Fruit fly (Drosophila melanogaster) whole organism, embryonic: Measurements from ENCODE around the gene CG11695.

Experiments used
- Bdp1 ChIP-seq: fragments of 200-800 bp; sonication (Bioruptor generic); optimal IDR thresholded peaks from 3 replicates; lab custom pipeline; 2016; ENCODE audit warnings: missing biosample characterization, missing genetic modification characterization
- CG10209 ChIP-seq: fragments of 200-800 bp; sonication (Bioruptor generic); optimal IDR thresholded peaks from 3 replicates; lab custom pipeline; 2017; ENCODE audit warnings: missing biosample characterization, mild to moderate bottlenecking, missing genetic modification characterization, missing genetic modification reagents
- CG11504 ChIP-seq: fragments of 200-800 bp; sonication (Bioruptor generic); optimal IDR thresholded peaks from 3 replicates; lab custom pipeline; 2019; ENCODE audit warnings: missing biosample characterization, mild to moderate bottlenecking, missing genetic modification characterization, moderate library complexity
- CG15011 ChIP-seq: fragments of 200-800 bp; sonication (Bioruptor generic); optimal IDR thresholded peaks from 3 replicates; lab custom pipeline; 2018; ENCODE audit warnings: missing biosample characterization, mild to moderate bottlenecking, missing genetic modification characterization
- CG15073 ChIP-seq: fragments of 200-800 bp; sonication (Bioruptor generic); optimal IDR thresholded peaks from 2 replicates; lab custom pipeline; 2016; ENCODE audit warnings: missing biosample characterization, missing genetic modification characterization
- CG16815 ChIP-seq: fragments of 200-800 bp; sonication (Bioruptor generic); optimal IDR thresholded peaks from 3 replicates; lab custom pipeline; 2017; ENCODE audit warnings: missing biosample characterization, mild to moderate bottlenecking, missing genetic modification characterization
- CG17385 ChIP-seq: fragments of 200-800 bp; sonication (Bioruptor generic); optimal IDR thresholded peaks from 3 replicates; lab custom pipeline; 2018; ENCODE audit warnings: missing biosample characterization, mild to moderate bottlenecking, missing genetic modification characterization
- CG2712 ChIP-seq: fragments of 200-800 bp; optimal IDR thresholded peaks from 3 replicates; lab custom pipeline; 2019; ENCODE audit warnings: missing biosample characterization, mild to moderate bottlenecking, missing genetic modification characterization, moderate library complexity
- CG31224 ChIP-seq: fragments of 200-800 bp; sonication (Bioruptor generic); IDR thresholded peaks from 2 replicates; pipeline ENCODE4 v1.3.6; 2022; ENCODE audit warnings: missing biosample characterization, missing genetic modification characterization
- CG3281 ChIP-seq: fragments of 200-800 bp; sonication (Bioruptor generic); optimal IDR thresholded peaks from 3 replicates; lab custom pipeline; 2017; ENCODE audit warnings: missing biosample characterization, mild to moderate bottlenecking, missing genetic modification characterization
- CG3838 ChIP-seq: fragments of 200-800 bp; sonication (Bioruptor generic); optimal IDR thresholded peaks from 3 replicates; lab custom pipeline; 2016; ENCODE audit warnings: missing biosample characterization, missing genetic modification characterization
- CG6683 ChIP-seq: fragments of 200-800 bp; sonication (Bioruptor generic); optimal IDR thresholded peaks from 2 replicates; lab custom pipeline; 2017; ENCODE audit warnings: missing biosample characterization, mild to moderate bottlenecking, missing genetic modification characterization, missing genetic modification reagents
- CG6765 ChIP-seq: fragments of 200-800 bp; sonication (Bioruptor generic); optimal IDR thresholded peaks from 3 replicates; lab custom pipeline; 2017; ENCODE audit warnings: missing biosample characterization, mild to moderate bottlenecking, missing genetic modification characterization
- CG8359 ChIP-seq: fragments of 200-800 bp; sonication (Bioruptor generic); optimal IDR thresholded peaks from 2 replicates; lab custom pipeline; 2017; ENCODE audit warnings: missing biosample characterization, mild to moderate bottlenecking, missing genetic modification characterization, borderline replicate concordance
- CG9437 ChIP-seq: fragments of 200-800 bp; sonication (Bioruptor generic); optimal IDR thresholded peaks from 2 replicates; lab custom pipeline; 2018; ENCODE audit warnings: missing biosample characterization, mild to moderate bottlenecking, missing genetic modification characterization
- E2f2 ChIP-seq: fragments of 200-800 bp; sonication (Bioruptor generic); IDR thresholded peaks from 2 replicates; pipeline ENCODE4 v1.3.6; 2022; ENCODE audit warnings: missing biosample characterization, missing genetic modification characterization
- Ets65A ChIP-seq: fragments of 200-800 bp; sonication (Bioruptor generic); peaks from one replicate; lab custom pipeline; 2016; ENCODE audit warnings: missing biosample characterization, missing genetic modification characterization
- HLH3B ChIP-seq: fragments of 200-800 bp; sonication (Bioruptor generic); IDR thresholded peaks from 2 replicates; pipeline ENCODE4 v1.3.6; 2022; ENCODE audit warnings: missing biosample characterization, missing genetic modification characterization
- HmgD ChIP-seq: fragments of 200-800 bp; sonication (Bioruptor generic); optimal IDR thresholded peaks from 3 replicates; lab custom pipeline; 2016; ENCODE audit warnings: missing biosample characterization, missing genetic modification characterization
- HmgZ ChIP-seq: fragments of 200-800 bp; sonication (Bioruptor generic); optimal IDR thresholded peaks from 2 replicates; lab custom pipeline; 2018; ENCODE audit warnings: missing biosample characterization, mild to moderate bottlenecking, missing genetic modification characterization
- Hr3 ChIP-seq: fragments of 200-800 bp; sonication (Bioruptor generic); optimal IDR thresholded peaks from 3 replicates; lab custom pipeline; 2016; ENCODE audit warnings: missing biosample characterization, missing genetic modification characterization
- Hsf ChIP-seq: fragments of 200-800 bp; sonication (Bioruptor generic); optimal IDR thresholded peaks from 3 replicates; lab custom pipeline; 2016; ENCODE audit warnings: missing biosample characterization, missing genetic modification characterization
- Oaz ChIP-seq: fragments of 200-800 bp; sonication (Bioruptor generic); IDR thresholded peaks from 2 replicates; pipeline ENCODE4 v1.3.6; 2022; ENCODE audit warnings: missing biosample characterization, missing genetic modification characterization
- Rfx ChIP-seq: fragments of 200-800 bp; sonication (Bioruptor generic); IDR thresholded peaks from 2 replicates; pipeline ENCODE4 v1.3.6; 2022; ENCODE audit warnings: missing biosample characterization, missing genetic modification characterization
- Scr ChIP-seq: fragments of 200-800 bp; sonication (Bioruptor generic); IDR thresholded peaks from 2 replicates; pipeline ENCODE4 v1.3.6; 2022; ENCODE audit warnings: missing biosample characterization, missing genetic modification characterization; ENCODE audit not compliant: partially characterized antibody
- Sry-β ChIP-seq: fragments of 200-800 bp; sonication (Bioruptor generic); optimal IDR thresholded peaks from 2 replicates; lab custom pipeline; 2018; ENCODE audit warnings: missing biosample characterization, mild to moderate bottlenecking, missing genetic modification characterization, moderate library complexity
- Stat92E ChIP-seq, 3 experiments: fragments of >200 bp in 2 of 3; fragments of 200-800 bp in 1 of 3; sonication (Bioruptor generic) in 1 of 3; optimal IDR thresholded peaks; 2 replicates each; lab custom pipeline; 2017 to 2019; ENCODE audit warnings: missing biosample characterization in 3 of 3, missing genetic modification characterization in 3 of 3, mild to moderate bottlenecking in 1 of 3, moderate library complexity in 1 of 3
- Tbp ChIP-seq: fragments of >200 bp; optimal IDR thresholded peaks from 2 replicates; lab custom pipeline; 2018; ENCODE audit warnings: missing biosample characterization, missing genetic modification characterization
- Vsx1 ChIP-seq: fragments of 200-800 bp; sonication (Bioruptor generic); optimal IDR thresholded peaks from 2 replicates; lab custom pipeline; 2017; ENCODE audit warnings: missing biosample characterization, mild to moderate bottlenecking, missing genetic modification characterization, missing genetic modification reagents
- Xrp1 ChIP-seq: fragments of 200-800 bp; sonication (Bioruptor generic); IDR thresholded peaks from 2 replicates; pipeline ENCODE4 v1.3.6; 2022; ENCODE audit warnings: missing biosample characterization, missing genetic modification characterization
- aop ChIP-seq: fragments of 200-800 bp; sonication (Bioruptor generic); IDR thresholded peaks from 2 replicates; pipeline ENCODE4 v1.3.6; 2022; ENCODE audit warnings: missing biosample characterization, missing genetic modification characterization
- caup ChIP-seq: fragments of 200-800 bp; sonication (Bioruptor generic); optimal IDR thresholded peaks from 3 replicates; lab custom pipeline; 2017; ENCODE audit warnings: missing biosample characterization, mild to moderate bottlenecking, missing genetic modification characterization, moderate library complexity; ENCODE audit not compliant: severe bottlenecking
- en ChIP-seq: fragments of 200-800 bp; sonication (Bioruptor generic); optimal IDR thresholded peaks from 2 replicates; lab custom pipeline; 2016; ENCODE audit warnings: missing biosample characterization, missing genetic modification characterization
- esg ChIP-seq: fragments of 200-800 bp; sonication (Bioruptor generic); conservative IDR thresholded peaks from 2 replicates; pipeline ENCODE4 v1.3.6; 2022; ENCODE audit warnings: missing biosample characterization, missing genetic modification characterization
- fd102C ChIP-seq: fragments of 200-800 bp; sonication (Bioruptor generic); optimal IDR thresholded peaks from 2 replicates; lab custom pipeline; 2018; ENCODE audit warnings: missing biosample characterization, mild to moderate bottlenecking, missing genetic modification characterization, moderate library complexity
- fd96Cb ChIP-seq: fragments of 200-800 bp; sonication (Bioruptor generic); optimal IDR thresholded peaks from 2 replicates; lab custom pipeline; 2018; ENCODE audit warnings: missing biosample characterization, mild to moderate bottlenecking, missing genetic modification characterization, moderate library complexity
- h ChIP-seq: fragments of >200 bp; optimal IDR thresholded peaks from 2 replicates; lab custom pipeline; 2017
- lola ChIP-seq, 3 experiments: fragments of >200 bp in 2 of 3; fragments of 200-800 bp in 1 of 3; sonication (Bioruptor generic) in 1 of 3; optimal IDR thresholded peaks; 2 replicates each; lab custom pipeline; 2017 to 2019; ENCODE audit warnings: missing biosample characterization in 3 of 3, missing genetic modification characterization in 3 of 3, mild to moderate bottlenecking in 1 of 3, moderate library complexity in 1 of 3
- lov ChIP-seq, 2 experiments: fragments of 200-800 bp in 1 of 2; fragments of >200 bp in 1 of 2; sonication (Bioruptor generic) in 1 of 2; IDR thresholded peaks in 1 of 2; optimal IDR thresholded peaks in 1 of 2; 2 replicates in 1 of 2; 3 replicates in 1 of 2; pipeline versions ENCODE4 v1.3.6 to Lab custom; 2017 to 2022; ENCODE audit warnings: missing biosample characterization in 1 of 2, missing genetic modification characterization in 1 of 2
- mam ChIP-seq: fragments of 200-800 bp; sonication (Bioruptor generic); optimal IDR thresholded peaks from 3 replicates; lab custom pipeline; 2016; ENCODE audit warnings: missing biosample characterization, missing genetic modification characterization
- odd ChIP-seq: fragments of 200-800 bp; sonication (Bioruptor generic); optimal IDR thresholded peaks from 2 replicates; lab custom pipeline; 2017; ENCODE audit warnings: missing biosample characterization, mild to moderate bottlenecking, missing genetic modification characterization
- phol ChIP-seq: fragments of 200-800 bp; sonication (Bioruptor generic); optimal IDR thresholded peaks from 3 replicates; lab custom pipeline; 2018; ENCODE audit warnings: missing biosample characterization, mild to moderate bottlenecking, missing genetic modification characterization, moderate library complexity
- ranshi ChIP-seq: fragments of 200-800 bp; sonication (Bioruptor generic); IDR thresholded peaks from 2 replicates; pipeline ENCODE4 v1.3.6; 2022; ENCODE audit warnings: missing biosample characterization, missing genetic modification characterization
- row ChIP-seq: fragments of 200-800 bp; sonication (Bioruptor generic); IDR thresholded peaks from 3 replicates; pipeline ENCODE4 v1.3.6; 2022; ENCODE audit warnings: missing biosample characterization, missing genetic modification characterization
- sd ChIP-seq: fragments of 200-800 bp; sonication (Bioruptor generic); optimal IDR thresholded peaks from 3 replicates; lab custom pipeline; 2018; ENCODE audit warnings: missing biosample characterization, mild to moderate bottlenecking, missing genetic modification characterization, moderate library complexity
- trem ChIP-seq: fragments of 200-800 bp; optimal IDR thresholded peaks from 3 replicates; lab custom pipeline; 2019; ENCODE audit warnings: missing biosample characterization, mild to moderate bottlenecking, missing genetic modification characterization, moderate library complexity
- trh ChIP-seq: fragments of 200-800 bp; sonication (Bioruptor generic); optimal IDR thresholded peaks from 2 replicates; lab custom pipeline; 2016; ENCODE audit warnings: missing biosample characterization, missing genetic modification characterization
- wek ChIP-seq: fragments of 200-800 bp; sonication (Bioruptor generic); optimal IDR thresholded peaks from 3 replicates; lab custom pipeline; 2018; ENCODE audit warnings: missing biosample characterization, mild to moderate bottlenecking, missing genetic modification characterization, moderate library complexity
- zfh2 ChIP-seq: fragments of 200-800 bp; sonication (Bioruptor generic); optimal IDR thresholded peaks from 2 replicates; lab custom pipeline; 2016; ENCODE audit warnings: missing biosample characterization, missing genetic modification characterization

The CG11695 gene

DNA sequence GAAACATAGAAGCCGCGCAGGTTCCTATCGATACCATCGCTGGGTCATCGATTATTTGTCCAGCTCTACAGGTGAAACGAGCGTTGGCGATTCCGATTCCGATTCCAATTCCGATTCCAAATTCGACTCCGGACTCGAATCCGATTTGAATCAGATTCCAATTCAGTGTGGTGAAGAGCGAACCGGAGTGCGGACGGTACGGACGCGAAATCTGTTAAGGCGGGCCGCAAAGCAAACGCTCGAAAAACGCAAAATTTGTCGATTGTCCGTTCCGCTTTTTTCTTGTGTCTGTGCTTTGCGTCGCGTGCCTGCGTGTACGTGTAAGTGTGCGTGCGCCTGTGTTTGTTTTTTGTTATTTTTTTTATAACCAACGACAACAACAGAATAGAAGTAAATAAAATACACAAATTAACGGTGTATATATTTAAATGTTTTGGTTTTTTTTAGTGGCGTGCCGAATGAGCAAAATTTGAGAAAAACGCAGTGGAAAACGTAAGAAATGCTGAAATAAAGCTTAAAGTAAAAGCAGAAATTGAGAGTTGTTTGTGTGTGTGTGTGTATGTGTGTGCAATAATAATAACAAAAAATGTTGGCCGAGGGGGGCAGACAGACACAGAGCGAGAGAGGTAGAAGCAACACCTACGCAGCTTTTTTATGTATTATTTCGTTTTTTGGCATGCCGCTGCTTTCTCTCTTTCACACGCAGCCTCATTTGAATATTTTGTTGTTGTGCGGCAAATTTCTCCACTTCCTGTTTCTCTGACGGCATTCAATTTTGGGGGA lies 45.4 kb downstream of the CG11695 start, which contains the start of gene Ptp10D (continued):
- no peak for TF ChIP-seq Hsf (GFP tag; lab: Kevin White, UChicago)
- peak; percentile 40 for TF ChIP-seq HmgZ (tag; lab: Kevin White, UChicago)
- TF ChIP-seq Ets65A (GFP tag; lab: Kevin White, UChicago): no peak
- no peak for TF ChIP-seq CG15073 (GFP tag; lab: Kevin White, UChicago)
- no peak for TF ChIP-seq odd
- TF ChIP-seq phol: no peak
- TF ChIP-seq h (lab: Kevin White, UChicago): no peak
- no peak for TF ChIP-seq fd102C
- TF ChIP-seq CG2712 (tag; lab: Kevin White, UChicago): no peak
- no peak for TF ChIP-seq CG17385 (GFP tag; lab: Kevin White, UChicago)
- no peak for TF ChIP-seq CG8359 (GFP tag; lab: Kevin White, UChicago)
- TF ChIP-seq CG6683 (GFP tag; lab: Kevin White, UChicago): no peak
- TF ChIP-seq Xrp1: no peak
- no peak for TF ChIP-seq aop (GFP tag; lab: Robert Waterston, UW)
- peak in 1 of 3 experiments; percentile 16 for TF ChIP-seq Stat92E (GFP tag; optimal IDR thresholded peaks at IDR 0.05; lab: Kevin White, UChicago)
- TF ChIP-seq sd (tag; lab: Kevin White, UChicago): peak; percentile 58
- TF ChIP-seq Tbp (GFP tag; lab: Kevin White, UChicago): no peak
- no peak for TF ChIP-seq mam (GFP tag; lab: Kevin White, UChicago)
- TF ChIP-seq Rfx: peak; percentile 24; the same call in 1 of the 2 replicates
- TF ChIP-seq HLH3B (GFP tag; lab: Robert Waterston, UW): no peak
- no peak for TF ChIP-seq Oaz (GFP tag; lab: Robert Waterston, UW)
- no peak for TF ChIP-seq zfh2 (GFP tag; lab: Kevin White, UChicago)
- no peak for TF ChIP-seq CG10209
- no peak for TF ChIP-seq lola (GFP tag; optimal IDR thresholded peaks at IDR 0.05; lab: Kevin White, UChicago)
- TF ChIP-seq fd96Cb: no peak
- no peak for TF ChIP-seq Sry-β (GFP tag; lab: Kevin White, UChicago)
- peak; percentile 26 for TF ChIP-seq CG6765 (GFP tag; lab: Kevin White, UChicago)
- TF ChIP-seq en (GFP tag; lab: Kevin White, UChicago): peak; percentile 2
- peak; percentile 23; the same call in 1 of the 2 replicates for TF ChIP-seq ranshi (GFP tag; lab: Robert Waterston, UW)
- TF ChIP-seq Vsx1 (GFP tag; lab: Kevin White, UChicago): no peak
- TF ChIP-seq CG9437 (GFP tag; lab: Kevin White, UChicago): peak; percentile 9
- no peak for TF ChIP-seq CG11504 (tag; lab: Kevin White, UChicago)
- no peak for TF ChIP-seq CG15011 (GFP tag; lab: Kevin White, UChicago)
- TF ChIP-seq wek (GFP tag; lab: Kevin White, UChicago): no peak
- TF ChIP-seq caup: peak; percentile 54
- no peak for TF ChIP-seq lov (optimal IDR thresholded peaks at IDR 0.05; lab: Kevin White, UChicago)
- 0 out of 3 replicates have a peak, but pooled peaks have one; percentile 34 for TF ChIP-seq lov (GFP tag; IDR thresholded peaks at IDR 0.05; lab: Robert Waterston, UW)
- no peak for TF ChIP-seq trh
- TF ChIP-seq CG31224 (GFP tag; lab: Robert Waterston, UW): no peak
- TF ChIP-seq esg: no peak
- TF ChIP-seq trem (tag; lab: Kevin White, UChicago): no peak
- peak; percentile 17 for TF ChIP-seq CG3838 (GFP tag; lab: Kevin White, UChicago)
- TF ChIP-seq CG16815 (GFP tag; lab: Kevin White, UChicago): no peak
- TF ChIP-seq HmgD: no peak
- TF ChIP-seq E2f2 (GFP tag; lab: Robert Waterston, UW): no peak; the same call in none of the 2 replicates
- peak; percentile 21 for TF ChIP-seq Bdp1
- no peak for TF ChIP-seq CG3281 (GFP tag; lab: Kevin White, UChicago)
- TF ChIP-seq Scr (GFP tag; lab: Robert Waterston, UW): peak; percentile 87
- TF ChIP-seq row: peak; percentile 36; the same call in 2 of the 3 replicates
- TF ChIP-seq Hr3 (GFP tag; lab: Kevin White, UChicago): no peak
